Worm (Caenorhabditis elegans) whole organism, L2 larva: ENCODE measurements around the gene rpac-40.
A peak's percentile ranks its signal among the peaks of the same experiment; 100 is the strongest.

Experiments used
- C34F6.9 ChIP-seq: fragments of 150-350 bp; optimal IDR thresholded peaks from 2 replicates; lab custom pipeline; 2014; ENCODE audit warnings: missing biosample characterization, missing genetic modification characterization
- F13H6.1 ChIP-seq: sonication (generic microtip); optimal IDR thresholded peaks from 2 replicates; lab custom pipeline; 2016; ENCODE audit warnings: missing genetic modification characterization, missing compliant biosample characterization
- R02D3.7 ChIP-seq: fragments of 150-350 bp; optimal IDR thresholded peaks from 2 replicates; lab custom pipeline; 2014; ENCODE audit warnings: missing biosample characterization, missing genetic modification characterization
- Y55F3AM.14 ChIP-seq: fragments of 200-800 bp; sonication (Bioruptor generic); optimal IDR thresholded peaks from 2 replicates; lab custom pipeline; 2018; ENCODE audit warnings: mild to moderate bottlenecking, missing genetic modification characterization, missing compliant biosample characterization
- ZK546.5 ChIP-seq: sonication (generic microtip); optimal IDR thresholded peaks from 2 replicates; lab custom pipeline; 2017; ENCODE audit warnings: missing biosample characterization, missing genetic modification characterization
- alr-1 ChIP-seq: fragments of 150-350 bp; optimal IDR thresholded peaks from 2 replicates; lab custom pipeline; 2014; ENCODE audit warnings: missing biosample characterization, missing genetic modification characterization
- ama-1 ChIP-seq: fragments of 150-350 bp; optimal IDR thresholded peaks from 2 replicates; lab custom pipeline; 2018; ENCODE audit warnings: inconsistent platforms
- blmp-1 ChIP-seq: sonication (generic microtip); optimal IDR thresholded peaks from 2 replicates; lab custom pipeline; 2017; ENCODE audit warnings: missing genetic modification characterization, mild to moderate bottlenecking, missing compliant biosample characterization, antibody characterized with exemption, moderate library complexity; ENCODE audit not compliant: insufficient read depth
- ceh-16 ChIP-seq: fragments of 150-350 bp; optimal IDR thresholded peaks from 2 replicates; lab custom pipeline; 2014; ENCODE audit warnings: missing biosample characterization, missing genetic modification characterization
- ceh-82 ChIP-seq: fragments of 150-350 bp; optimal IDR thresholded peaks from 2 replicates; lab custom pipeline; 2014; ENCODE audit warnings: missing biosample characterization, missing genetic modification characterization
- crh-2 ChIP-seq: sonication (generic microtip); optimal IDR thresholded peaks from 2 replicates; lab custom pipeline; 2017; ENCODE audit warnings: missing biosample characterization, missing genetic modification characterization
- elt-1 ChIP-seq: fragments of 150-350 bp; optimal IDR thresholded peaks from 2 replicates; lab custom pipeline; 2014; ENCODE audit warnings: missing biosample characterization, missing genetic modification characterization
- elt-3 ChIP-seq: sonication (generic microtip); optimal IDR thresholded peaks from 2 replicates; lab custom pipeline; 2017; ENCODE audit warnings: missing biosample characterization, missing genetic modification characterization
- fos-1 ChIP-seq: fragments of 150-350 bp; optimal IDR thresholded peaks from 2 replicates; lab custom pipeline; 2014; ENCODE audit warnings: missing biosample characterization, missing genetic modification characterization
- gmeb-1 ChIP-seq: fragments of 150-350 bp; optimal IDR thresholded peaks from 2 replicates; lab custom pipeline; 2014; ENCODE audit warnings: missing biosample characterization, missing genetic modification characterization
- lin-11 ChIP-seq: fragments of 150-350 bp; sonication (generic microtip); optimal IDR thresholded peaks from 2 replicates; lab custom pipeline; 2014; ENCODE audit warnings: missing biosample characterization, missing genetic modification characterization, inconsistent platforms, mixed read lengths
- lin-13 ChIP-seq: fragments of 150-350 bp; optimal IDR thresholded peaks from 2 replicates; lab custom pipeline; 2014; ENCODE audit warnings: missing biosample characterization, missing genetic modification reagents, missing genetic modification characterization
- lin-39 ChIP-seq: fragments of 150-350 bp; optimal IDR thresholded peaks from 2 replicates; lab custom pipeline; 2014; ENCODE audit warnings: missing biosample characterization, missing genetic modification reagents, missing genetic modification characterization
- lsy-2 ChIP-seq, 2 experiments: fragments of 150-350 bp in 1 of 2; sonication (generic microtip) in 1 of 2; optimal IDR thresholded peaks; 2 replicates each; lab custom pipeline; 2014 to 2017; ENCODE audit warnings: missing biosample characterization in 2 of 2, missing genetic modification characterization in 2 of 2
- mdl-1 ChIP-seq, 2 experiments: fragments of 150-350 bp in 1 of 2; sonication (generic microtip) in 1 of 2; optimal IDR thresholded peaks; 2 replicates each; lab custom pipeline; 2017; ENCODE audit warnings: missing biosample characterization in 2 of 2, missing genetic modification characterization in 2 of 2
- nhr-12 ChIP-seq: fragments of 150-350 bp; optimal IDR thresholded peaks from 2 replicates; lab custom pipeline; 2014; ENCODE audit warnings: missing biosample characterization, missing genetic modification characterization
- nhr-129 ChIP-seq: fragments of 150-350 bp; optimal IDR thresholded peaks from 2 replicates; lab custom pipeline; 2014; ENCODE audit warnings: missing biosample characterization, missing genetic modification characterization
- nhr-21 ChIP-seq: fragments of 150-350 bp; optimal IDR thresholded peaks from 2 replicates; lab custom pipeline; 2014; ENCODE audit warnings: missing biosample characterization, missing genetic modification characterization
- nhr-25 ChIP-seq: fragments of 150-350 bp; sonication (generic microtip); optimal IDR thresholded peaks from 3 replicates; lab custom pipeline; 2014; ENCODE audit warnings: missing biosample characterization, missing genetic modification characterization
- nhr-77 ChIP-seq: fragments of 150-350 bp; optimal IDR thresholded peaks from 2 replicates; lab custom pipeline; 2014; ENCODE audit warnings: missing biosample characterization, missing genetic modification characterization
- peb-1 ChIP-seq: fragments of 150-350 bp; optimal IDR thresholded peaks from 2 replicates; lab custom pipeline; 2014; ENCODE audit warnings: missing biosample characterization, missing genetic modification characterization
- sem-4 ChIP-seq: fragments of 150-350 bp; optimal IDR thresholded peaks from 2 replicates; lab custom pipeline; 2014; ENCODE audit warnings: missing biosample characterization, missing genetic modification reagents, missing genetic modification characterization
- sma-3 ChIP-seq: sonication (generic microtip); optimal IDR thresholded peaks from 2 replicates; lab custom pipeline; 2016; ENCODE audit warnings: missing genetic modification reagents, missing genetic modification characterization, missing compliant biosample characterization
- sma-9 ChIP-seq, 2 experiments: fragments of 150-350 bp in 1 of 2; sonication (generic microtip) in 1 of 2; optimal IDR thresholded peaks; 2 replicates each; lab custom pipeline; 2014 to 2016; ENCODE audit warnings: missing genetic modification characterization in 2 of 2, mild to moderate bottlenecking in 1 of 2, missing biosample characterization in 1 of 2, missing compliant biosample characterization in 1 of 2, missing genetic modification reagents in 1 of 2, moderate library complexity in 1 of 2
- snpc-4 ChIP-seq: fragments of 150-350 bp; optimal IDR thresholded peaks from 2 replicates; lab custom pipeline; 2014; ENCODE audit warnings: missing biosample characterization, missing genetic modification characterization
- unc-62 ChIP-seq: fragments of 150-350 bp; optimal IDR thresholded peaks from 2 replicates; lab custom pipeline; 2014; ENCODE audit warnings: missing biosample characterization, missing genetic modification reagents, missing genetic modification characterization
- zag-1 ChIP-seq: fragments of 150-350 bp; optimal IDR thresholded peaks from 2 replicates; lab custom pipeline; 2014; ENCODE audit warnings: missing biosample characterization, missing genetic modification characterization
- ztf-11 ChIP-seq: sonication (generic microtip); optimal IDR thresholded peaks from 2 replicates; lab custom pipeline; 2017; ENCODE audit warnings: missing biosample characterization, missing genetic modification characterization
- ztf-4 ChIP-seq: fragments of 150-350 bp; optimal IDR thresholded peaks from 2 replicates; lab custom pipeline; 2014; ENCODE audit warnings: missing biosample characterization, missing genetic modification characterization

rpac-40 gene

DNA sequence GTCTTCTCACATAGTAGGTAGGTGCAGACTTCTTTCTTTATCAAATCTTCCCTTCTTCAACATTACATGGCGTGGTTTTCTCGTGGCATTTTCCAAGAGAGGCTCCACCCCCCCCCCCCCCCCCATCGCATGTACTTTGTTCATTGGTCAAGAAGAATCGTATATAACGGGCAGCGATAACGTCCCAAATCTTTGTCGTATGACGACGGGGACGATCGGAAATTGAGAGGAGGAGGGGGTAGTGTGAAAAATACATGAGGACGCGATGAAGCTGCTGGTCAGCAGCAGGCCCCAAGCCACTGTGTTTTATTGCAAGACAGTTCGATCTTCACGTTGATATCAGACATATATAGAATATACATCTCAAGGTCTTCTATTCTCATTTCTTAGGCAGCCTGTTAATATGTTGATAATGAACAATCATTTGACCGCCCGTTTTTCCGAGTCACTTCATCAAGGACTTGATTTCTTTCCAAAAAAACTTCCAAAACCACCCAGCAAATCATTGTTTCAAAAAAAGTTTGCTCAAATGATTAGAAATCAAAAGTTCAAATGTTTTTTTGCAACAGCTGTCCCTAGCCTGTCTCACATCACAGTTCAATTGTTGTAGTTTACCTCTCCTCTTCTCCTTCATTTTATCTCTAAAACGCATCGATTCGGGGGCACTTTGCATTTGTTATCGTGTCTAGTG, 12.7 kb upstream of the rpac-40 start:
- no peak for TF ChIP-seq elt-1 (tag; lab: Kevin White, UChicago)
- TF ChIP-seq sma-9 (GFP tag; optimal IDR thresholded peaks at IDR 0.05; lab: Kevin White, UChicago): peak; percentile 21
- TF ChIP-seq sma-9 (tag; optimal IDR thresholded peaks at IDR 0.05; lab: Kevin White, UChicago): no peak
- TF ChIP-seq lin-39 (tag; lab: Kevin White, UChicago): no peak
- TF ChIP-seq lin-13 (GFP tag; lab: Kevin White, UChicago): no peak
- no peak for TF ChIP-seq fos-1 (tag; lab: Kevin White, UChicago)
- peak; percentile 37 for TF ChIP-seq nhr-25
- TF ChIP-seq ama-1 (lab: Kevin White, UChicago): no peak
- no peak for TF ChIP-seq R02D3.7 (tag; lab: Kevin White, UChicago)
- TF ChIP-seq zag-1 (tag; lab: Kevin White, UChicago): no peak
- no peak for TF ChIP-seq snpc-4 (tag; lab: Kevin White, UChicago)
- TF ChIP-seq ceh-82: no peak
- no peak for TF ChIP-seq nhr-77 (tag; lab: Kevin White, UChicago)
- no peak for TF ChIP-seq nhr-129 (tag; lab: Kevin White, UChicago)
- no peak for TF ChIP-seq crh-2
- TF ChIP-seq peb-1 (tag; lab: Kevin White, UChicago): no peak
- TF ChIP-seq blmp-1 (tag; lab: Kevin White, UChicago): peak; percentile 44
- TF ChIP-seq alr-1 (tag; lab: Kevin White, UChicago): no peak
- TF ChIP-seq nhr-21 (tag; lab: Kevin White, UChicago): peak; percentile 68
- TF ChIP-seq lsy-2 (tag; optimal IDR thresholded peaks at IDR 0.05; lab: Kevin White, UChicago): no peak
- no peak for TF ChIP-seq F13H6.1 (tag; lab: Kevin White, UChicago)
- TF ChIP-seq sma-3: peak; percentile 22
- no peak for TF ChIP-seq unc-62

DNA sequence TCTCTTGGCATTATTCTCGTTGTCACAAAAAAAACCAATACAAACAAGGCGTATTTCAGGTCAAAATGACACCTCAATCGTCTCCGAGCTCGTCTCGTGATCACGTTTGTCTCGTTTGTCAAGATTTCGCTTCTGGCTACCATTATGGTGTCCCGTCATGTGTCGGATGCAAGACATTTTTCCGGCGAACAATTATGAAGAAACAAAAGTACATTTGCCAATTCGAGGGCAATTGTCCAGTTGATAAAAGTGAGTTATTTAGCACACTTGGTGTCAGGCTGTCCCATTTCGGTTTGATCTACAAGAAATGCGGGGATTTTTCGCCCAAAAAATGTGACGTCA, 12.2 kb upstream of the rpac-40 start, which contains the start of gene nhr-114:
Gene nhr-114, plus strand, starts transcription at position 59 of the 342 bp plus-strand sequence.
- TF ChIP-seq blmp-1 (tag; lab: Kevin White, UChicago) (no peak), ceh-16 (tag; lab: Kevin White, UChicago) (no peak), nhr-12 (no peak), lsy-2 (tag; optimal IDR thresholded peaks at IDR 0.05; lab: Kevin White, UChicago) (no peak), snpc-4 (tag; lab: Kevin White, UChicago) (peak; percentile 34), sem-4 (tag; lab: Kevin White, UChicago) (no peak), ZK546.5 (tag; lab: Kevin White, UChicago) (no peak), lin-11 (tag; lab: Kevin White, UChicago) (no peak), ztf-4 (tag; lab: Kevin White, UChicago) (no peak), Y55F3AM.14 (GFP tag; lab: Kevin White, UChicago) (no peak), gmeb-1 (no peak), C34F6.9 (tag; lab: Kevin White, UChicago) (no peak), mdl-1 (tag; optimal IDR thresholded peaks at IDR 0.05; lab: Kevin White, UChicago) (no peak), sma-9 (GFP tag; optimal IDR thresholded peaks at IDR 0.05; lab: Kevin White, UChicago) (no peak), sma-9 (tag; optimal IDR thresholded peaks at IDR 0.05; lab: Kevin White, UChicago) (no peak), fos-1 (tag; lab: Kevin White, UChicago) (no peak), nhr-129 (tag; lab: Kevin White, UChicago) (peak; percentile 30)

ce11 chrV:4189618-4190017, 9.7 kb upstream of the rpac-40 start:
- TF ChIP-seq ZK546.5 (tag; lab: Kevin White, UChicago) (no peak), elt-3 (no peak), ztf-11 (no peak)

ce11 chrV:4190232-4190631, 9.1 kb upstream of the rpac-40 start:
- TF ChIP-seq Y55F3AM.14 (GFP tag; lab: Kevin White, UChicago): peak; percentile 27
- no peak for TF ChIP-seq elt-1 (tag; lab: Kevin White, UChicago)
